Fruit fly (Drosophila melanogaster): ENCODE results near the gene fusl.

DNA sequence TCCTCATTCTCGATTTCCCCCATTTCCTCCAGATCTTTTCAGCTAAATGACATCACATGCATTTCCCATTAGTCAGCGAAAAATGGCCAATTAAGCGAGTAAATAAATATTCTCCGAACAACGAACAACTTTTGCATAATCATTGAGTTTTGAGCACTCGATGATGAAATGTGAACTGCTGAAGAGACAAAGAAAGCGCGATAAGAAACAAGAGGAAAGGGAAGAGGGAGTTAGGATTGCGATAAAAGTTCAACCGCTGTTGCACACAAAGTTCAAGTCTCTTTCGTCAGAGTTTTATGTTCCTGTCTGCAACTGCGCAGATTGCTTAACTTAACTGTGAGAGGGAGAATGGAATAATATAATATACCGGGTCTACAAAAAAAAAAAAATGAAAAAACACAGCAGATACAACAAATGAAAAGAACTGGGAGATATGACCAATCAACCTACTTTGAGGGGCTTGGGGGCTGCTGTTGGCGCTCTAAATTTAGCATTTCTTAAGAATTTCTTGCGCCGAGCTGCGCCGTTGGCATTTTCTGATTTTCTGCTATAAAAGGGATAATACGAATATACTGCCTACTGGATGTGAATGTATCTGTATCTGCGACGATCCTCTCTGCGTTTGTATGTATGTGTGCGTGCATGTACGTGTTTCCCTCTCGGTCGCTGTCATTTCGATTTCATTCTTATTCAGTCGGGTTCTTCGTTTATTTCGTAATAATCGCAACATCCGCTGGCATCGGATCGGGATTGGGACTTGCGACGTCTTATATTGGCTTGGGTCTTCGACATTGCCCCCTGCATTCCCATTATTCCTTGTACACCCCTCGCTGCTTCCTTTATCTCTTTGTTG lies 43.3 kb downstream of the fusl start:
- TF ChIP-seq CTCF (optimal IDR thresholded peaks at IDR 0.05) (no peak), CG8478 (optimal IDR thresholded peaks at IDR 0.05) (no peak)
